Fruit fly (Drosophila melanogaster): ENCODE data around the gene Clp.

dm6 chr2L:849138-849744, 29.5 kb downstream of the Clp start:
- TF ChIP-seq CG17186 (GFP tag; optimal IDR thresholded peaks at IDR 0.05) (no peak), CG9876 (GFP tag; optimal IDR thresholded peaks at IDR 0.05) (no peak), HLH54F (GFP tag; optimal IDR thresholded peaks at IDR 0.05) (no peak), Mad (GFP tag; optimal IDR thresholded peaks at IDR 0.05) (no peak), CG9797 (GFP tag; optimal IDR thresholded peaks at IDR 0.05) (no peak), CG1602 (GFP tag; optimal IDR thresholded peaks at IDR 0.05) (no peak)
